Worm (Caenorhabditis elegans) whole organism, young adult: ENCODE measurements around the gene C32C4.16.

ENCODE experiments used
- F33H1.4 ChIP-seq: fragments of 200-800 bp; sonication (Bioruptor generic); IDR thresholded peaks from 2 replicates; pipeline ENCODE4 v1.3.6; 2022; ENCODE audit warnings: missing genetic modification reagents, missing genetic modification characterization, missing compliant biosample characterization
- F37B4.10 ChIP-seq: fragments of 200-800 bp; sonication (Bioruptor generic); IDR thresholded peaks from 2 replicates; pipeline ENCODE4 v1.3.6; 2022; ENCODE audit warnings: missing genetic modification characterization, missing compliant biosample characterization
- F52B5.7 ChIP-seq: sonication (generic microtip); optimal IDR thresholded peaks from 2 replicates; lab custom pipeline; 2016; ENCODE audit warnings: mild to moderate bottlenecking, missing genetic modification characterization, missing compliant biosample characterization
- Y53G8AR.9 ChIP-seq: fragments of 200-800 bp; sonication (Bioruptor generic); conservative IDR thresholded peaks from 2 replicates; pipeline ENCODE4 v1.3.6; 2022; ENCODE audit warnings: missing genetic modification reagents, missing genetic modification characterization, missing compliant biosample characterization
- Y67H2A.10 ChIP-seq: fragments of 200-800 bp; sonication (Bioruptor generic); conservative IDR thresholded peaks from 2 replicates; pipeline ENCODE4 v1.3.6; 2022; ENCODE audit warnings: missing genetic modification reagents, missing genetic modification characterization, missing compliant biosample characterization
- Y79H2A.3 ChIP-seq: fragments of 200-800 bp; sonication (Bioruptor generic); conservative IDR thresholded peaks from 2 replicates; pipeline ENCODE4 v1.3.6; 2022; ENCODE audit warnings: missing genetic modification reagents, missing genetic modification characterization, missing compliant biosample characterization
- attf-5 ChIP-seq: fragments of 200-800 bp; sonication (Bioruptor generic); optimal IDR thresholded peaks from 2 replicates; lab custom pipeline; 2018; ENCODE audit warnings: mild to moderate bottlenecking, missing genetic modification characterization, missing compliant biosample characterization
- bed-1 ChIP-seq: fragments of 200-800 bp; sonication (Bioruptor generic); IDR thresholded peaks from 2 replicates; pipeline ENCODE4 v1.3.6; 2022; ENCODE audit warnings: missing genetic modification reagents, missing genetic modification characterization, missing compliant biosample characterization
- bed-2 ChIP-seq: fragments of 200-800 bp; sonication (Bioruptor generic); IDR thresholded peaks from 2 replicates; pipeline ENCODE4 v1.3.6; 2022; ENCODE audit warnings: missing genetic modification reagents, missing genetic modification characterization, missing compliant biosample characterization
- cebp-1 ChIP-seq, 2 experiments: fragments of 200-800 bp in 1 of 2; sonication (Bioruptor generic) in 1 of 2; sonication (generic microtip) in 1 of 2; IDR thresholded peaks in 1 of 2; optimal IDR thresholded peaks in 1 of 2; 2 replicates each; pipeline versions ENCODE4 v1.3.6 to Lab custom; 2017 to 2022; ENCODE audit warnings: missing compliant biosample characterization in 2 of 2, missing genetic modification characterization in 2 of 2, mild to moderate bottlenecking in 1 of 2, missing genetic modification reagents in 1 of 2, moderate library complexity in 1 of 2
- ceh-40 ChIP-seq: fragments of 200-800 bp; sonication (Bioruptor generic); IDR thresholded peaks from 2 replicates; pipeline ENCODE4 v1.3.6; 2022; ENCODE audit warnings: missing genetic modification characterization, missing compliant biosample characterization
- ceh-58 ChIP-seq: fragments of 200-800 bp; sonication (Bioruptor generic); IDR thresholded peaks from 2 replicates; pipeline ENCODE4 v1.3.6; 2022; ENCODE audit warnings: missing genetic modification characterization, missing compliant biosample characterization
- dox-1 ChIP-seq: fragments of 200-800 bp; sonication (Bioruptor generic); IDR thresholded peaks from 2 replicates; pipeline ENCODE4 v1.3.6; 2022; ENCODE audit warnings: missing genetic modification reagents, missing genetic modification characterization, missing compliant biosample characterization
- dpff-1 ChIP-seq: sonication (generic microtip); optimal IDR thresholded peaks from 2 replicates; lab custom pipeline; 2017; ENCODE audit warnings: mild to moderate bottlenecking, missing genetic modification characterization, missing compliant biosample characterization
- hmg-1.2 ChIP-seq: fragments of 200-800 bp; sonication (Bioruptor generic); IDR thresholded peaks from 2 replicates; pipeline ENCODE4 v1.3.6; 2022; ENCODE audit warnings: missing genetic modification reagents, missing genetic modification characterization, missing compliant biosample characterization
- let-526 ChIP-seq: fragments of 200-800 bp; sonication (Bioruptor generic); IDR thresholded peaks from 2 replicates; pipeline ENCODE4 v1.3.6; 2022; ENCODE audit warnings: missing genetic modification reagents, missing genetic modification characterization, missing compliant biosample characterization
- let-607 ChIP-seq, 2 experiments: fragments of 200-800 bp in 1 of 2; sonication (Bioruptor generic) in 1 of 2; sonication (generic microtip) in 1 of 2; optimal IDR thresholded peaks; 2 replicates each; lab custom pipeline; 2016 to 2018; ENCODE audit warnings: mild to moderate bottlenecking in 2 of 2, missing compliant biosample characterization in 2 of 2, missing genetic modification characterization in 2 of 2, moderate library complexity in 2 of 2, missing genotype in 1 of 2
- madf-8 ChIP-seq: fragments of 200-800 bp; sonication (Bioruptor generic); conservative IDR thresholded peaks from 2 replicates; pipeline ENCODE4 v1.3.6; 2022; ENCODE audit warnings: missing genetic modification reagents, missing genetic modification characterization, missing compliant biosample characterization
- mel-28 ChIP-seq: sonication (generic microtip); optimal IDR thresholded peaks from 2 replicates; lab custom pipeline; 2016; ENCODE audit warnings: borderline replicate concordance, mild to moderate bottlenecking, missing genetic modification characterization, missing compliant biosample characterization
- mes-4 ChIP-seq: sonication (generic microtip); optimal IDR thresholded peaks from 2 replicates; lab custom pipeline; 2016; ENCODE audit warnings: missing genotype, missing genetic modification characterization, missing compliant biosample characterization
- mxl-1 ChIP-seq: sonication (generic microtip); optimal IDR thresholded peaks from 2 replicates; lab custom pipeline; 2016; ENCODE audit warnings: missing genetic modification characterization, missing compliant biosample characterization
- nfya-1 ChIP-seq: sonication (generic microtip); optimal IDR thresholded peaks from 2 replicates; lab custom pipeline; 2017; ENCODE audit warnings: antibody characterized with exemption, missing compliant biosample characterization, missing genetic modification characterization, borderline replicate concordance; ENCODE audit not compliant: insufficient read depth
- nhr-27 ChIP-seq: fragments of 200-800 bp; sonication (Bioruptor generic); optimal IDR thresholded peaks from 2 replicates; lab custom pipeline; 2018; ENCODE audit warnings: mild to moderate bottlenecking, missing genetic modification characterization, moderate library complexity, missing compliant biosample characterization
- nhr-80 ChIP-seq: sonication (generic microtip); optimal IDR thresholded peaks from 2 replicates; lab custom pipeline; 2016; ENCODE audit warnings: missing genetic modification characterization, missing compliant biosample characterization
- nhr-90 ChIP-seq: sonication (generic microtip); optimal IDR thresholded peaks from 2 replicates; lab custom pipeline; 2016; ENCODE audit warnings: missing genotype, mild to moderate bottlenecking, missing genetic modification characterization, missing compliant biosample characterization
- pha-4 ChIP-seq: fragments of 150-350 bp; sonication (generic microtip); optimal IDR thresholded peaks from 2 replicates; lab custom pipeline; 2014; ENCODE audit warnings: missing biosample characterization, missing genetic modification reagents, missing genetic modification characterization
- rec-8 ChIP-seq, 2 experiments: sonication (generic microtip); optimal IDR thresholded peaks; 2 replicates each; lab custom pipeline; 2016; ENCODE audit warnings: mild to moderate bottlenecking in 2 of 2, missing genetic modification characterization in 2 of 2, missing genetic modification reagents in 2 of 2, missing genotype in 2 of 2, missing biosample characterization in 1 of 2, missing compliant biosample characterization in 1 of 2, moderate library complexity in 1 of 2
- repo-1 ChIP-seq: sonication (generic microtip); optimal IDR thresholded peaks from 2 replicates; lab custom pipeline; 2017; ENCODE audit warnings: mild to moderate bottlenecking, missing genetic modification characterization, missing compliant biosample characterization
- snpc-3.4 ChIP-seq: sonication (generic microtip); optimal IDR thresholded peaks from 2 replicates; lab custom pipeline; 2017; ENCODE audit warnings: missing genetic modification characterization, mild to moderate bottlenecking, missing compliant biosample characterization, antibody characterized with exemption, moderate library complexity, missing genotype, missing genetic modification reagents
- snpc-4 ChIP-seq, 5 experiments: fragments of 150-350 bp in 1 of 5; sonication (generic microtip) in 4 of 5; optimal IDR thresholded peaks; 2 replicates each; lab custom pipeline; 2014 to 2018; ENCODE audit warnings: missing genetic modification characterization in 5 of 5, missing biosample characterization in 3 of 5, antibody characterized with exemption in 2 of 5, mild to moderate bottlenecking in 2 of 5, missing compliant biosample characterization in 2 of 5, missing genotype in 2 of 5, moderate library complexity in 2 of 5, missing genetic modification reagents in 1 of 5
- xnd-1 ChIP-seq: sonication (generic microtip); optimal IDR thresholded peaks from 2 replicates; lab custom pipeline; 2016; ENCODE audit warnings: missing genotype, missing genetic modification reagents, missing genetic modification characterization, missing compliant biosample characterization

The C32C4.16 gene

ce11 chrV:10632758-10633157 lies 14.6 kb upstream of the C32C4.16 start, which contains the start of gene mab-23:
TSS of gene mab-23 (plus strand) at chrV:10633058.
- TF ChIP-seq let-607 (tag; optimal IDR thresholded peaks at IDR 0.05; lab: Kevin White, UChicago): no peak

ce11 chrV:10635722-10636121 lies 11.6 kb upstream of the C32C4.16 start, which contains the start of gene kvs-2:
TSS of gene kvs-2 (plus strand) at chrV:10636022.
- TF ChIP-seq snpc-3.4: no peak
- no peak for TF ChIP-seq Y67H2A.10
- TF ChIP-seq, all 124 proteins: peak for 0

ce11 chrV:10638515-10638914 lies 8.8 kb upstream of the C32C4.16 start:
- TF ChIP-seq hmg-1.2 (GFP tag; lab: Robert Waterston, UW): peak; percentile 96

ce11 chrV:10640977-10641376 lies 6.4 kb upstream of the C32C4.16 start:
- TF ChIP-seq mes-4 (tag; lab: Kevin White, UChicago) (no peak), Y53G8AR.9 (no peak), bed-2 (GFP tag; lab: Robert Waterston, UW) (no peak), repo-1 (no peak), F33H1.4 (no peak), let-607 (tag; optimal IDR thresholded peaks at IDR 0.05; lab: Kevin White, UChicago) (no peak), mel-28 (tag; lab: Kevin White, UChicago) (no peak)

- TF ChIP-seq rec-8 (tag; optimal IDR thresholded peaks at IDR 0.05; lab: Kevin White, UChicago) (no peak), ceh-58 (GFP tag; lab: Robert Waterston, UW) (no peak), pha-4 (tag; lab: Kevin White, UChicago) (no peak), dox-1 (GFP tag; lab: Robert Waterston, UW) (no peak), mel-28 (tag; lab: Kevin White, UChicago) (no peak), mes-4 (tag; lab: Kevin White, UChicago) (no peak), xnd-1 (no peak), nfya-1 (tag; lab: Kevin White, UChicago) (no peak), ceh-40 (no peak)
Observed at ce11 chrV:10648146-10648545, 785 bp downstream of the C32C4.16 start, which contains the start of gene aqp-6. TSS of gene aqp-6 (plus strand) at chrV:10648446.

ce11 chrV:10654165-10654564 lies 6.8 kb downstream of the C32C4.16 start, which contains the start of gene ugt-35:
TSS of gene ugt-35 (minus strand) at chrV:10654265.
- TF ChIP-seq Y79H2A.3 (GFP tag; lab: Robert Waterston, UW) (no peak), cebp-1 (GFP tag; IDR thresholded peaks at IDR 0.05; lab: Robert Waterston, UW) (no peak), cebp-1 (tag; optimal IDR thresholded peaks at IDR 0.05; lab: Kevin White, UChicago) (no peak), nhr-90 (no peak)

- no peak for TF ChIP-seq snpc-4 (GFP tag; optimal IDR thresholded peaks at IDR 0.05; lab: Kevin White, UChicago)
- TF ChIP-seq snpc-4 (tag; optimal IDR thresholded peaks at IDR 0.05; lab: Kevin White, UChicago): no peak
- TF ChIP-seq madf-8 (GFP tag; lab: Robert Waterston, UW): no peak
- no peak for TF ChIP-seq dpff-1
- TF ChIP-seq F37B4.10 (GFP tag; lab: Robert Waterston, UW): no peak
- TF ChIP-seq repo-1: no peak
- no peak for TF ChIP-seq F52B5.7 (tag; lab: Kevin White, UChicago)
- no peak for TF ChIP-seq mxl-1 (tag; lab: Kevin White, UChicago)
- no peak for TF ChIP-seq let-526
- TF ChIP-seq dox-1 (GFP tag; lab: Robert Waterston, UW): no peak
- no peak for TF ChIP-seq attf-5
- no peak for TF ChIP-seq bed-1 (GFP tag; lab: Robert Waterston, UW)
- no peak for TF ChIP-seq nhr-80
- no peak for TF ChIP-seq nhr-27 (tag; lab: Kevin White, UChicago)
- no peak for TF ChIP-seq nfya-1 (tag; lab: Kevin White, UChicago)
Observed at ce11 chrV:10656958-10657357, 9.6 kb downstream of the C32C4.16 start, which contains the start of gene ugt-34. TSS of gene ugt-34 (minus strand) at chrV:10656978.
